Fruit fly (Drosophila melanogaster): ENCODE results near the gene CG42779.
A peak's percentile ranks its signal among the peaks of the same experiment; 100 is the strongest.

Gene CG42779

DNA sequence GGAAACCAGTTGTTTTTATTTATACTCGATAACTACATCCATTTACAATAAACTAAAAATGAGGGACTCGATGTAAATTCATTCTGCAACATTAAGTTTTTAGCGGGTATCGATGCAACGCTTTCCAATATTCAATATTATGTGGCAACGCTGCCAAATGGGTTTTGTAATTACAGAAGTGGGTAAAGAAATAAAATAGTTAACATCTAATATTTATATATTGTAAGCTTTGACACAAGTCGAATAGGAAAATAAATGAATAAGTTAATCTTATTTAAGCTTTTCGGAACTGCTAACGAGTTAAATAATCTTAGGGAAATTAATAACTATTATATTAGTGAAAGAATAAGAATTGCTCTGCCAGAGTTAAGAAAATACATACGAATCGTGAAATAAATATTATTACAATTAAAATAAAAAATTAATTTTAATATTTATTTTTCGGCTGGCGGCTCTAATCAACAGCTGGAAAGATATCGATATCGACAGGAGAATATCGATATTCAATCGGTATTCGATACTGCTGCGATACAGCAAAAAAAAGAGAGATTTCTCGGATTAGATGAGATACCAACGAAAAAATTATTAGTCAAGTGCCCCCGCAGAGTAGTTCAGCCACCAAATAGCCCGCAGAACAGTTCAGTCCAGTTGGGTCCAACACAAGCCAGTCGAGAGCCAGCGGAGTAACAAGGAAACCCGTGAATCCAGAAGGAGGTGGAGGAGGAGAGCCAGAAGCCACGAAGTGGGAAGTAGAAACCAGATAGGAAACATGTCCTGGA is 36.2 kb upstream of the CG42779 start, which contains the start of gene GckIII (continued):
- no peak for TF ChIP-seq CG8388 (GFP tag; optimal IDR thresholded peaks at IDR 0.05)
- TF ChIP-seq ro (GFP tag; IDR thresholded peaks at IDR 0.05) = no peak
- TF ChIP-seq Neu2 (GFP tag; optimal IDR thresholded peaks at IDR 0.05; ENCODE audit: borderline replicate concordance) = no peak
- TF ChIP-seq CG15514 (GFP tag; optimal IDR thresholded peaks at IDR 0.05) = peak; percentile 24
- no peak for TF ChIP-seq Taf1 (GFP tag; IDR thresholded peaks at IDR 0.05)
- TF ChIP-seq tx (GFP tag; optimal IDR thresholded peaks at IDR 0.05) = no peak
- no peak for TF ChIP-seq Six4 (GFP tag; optimal IDR thresholded peaks at IDR 0.05)
- no peak for TF ChIP-seq CG3838 (GFP tag; optimal IDR thresholded peaks at IDR 0.05)
- TF ChIP-seq gt (GFP tag; IDR thresholded peaks at IDR 0.05) = no peak
- TF ChIP-seq ken (GFP tag; IDR thresholded peaks at IDR 0.05) = no peak
- peak; percentile 86 for TF ChIP-seq grn (GFP tag; optimal IDR thresholded peaks at IDR 0.05)
- no peak for TF ChIP-seq slp2 (GFP tag; optimal IDR thresholded peaks at IDR 0.05)
- no peak for TF ChIP-seq CG12236 (GFP tag; optimal IDR thresholded peaks at IDR 0.05)
- TF ChIP-seq PHDP (tag; optimal IDR thresholded peaks at IDR 0.05) = no peak
- TF ChIP-seq Spps (tag; optimal IDR thresholded peaks at IDR 0.05) = no peak
- TF ChIP-seq CG31365 (tag; optimal IDR thresholded peaks at IDR 0.05) = no peak
- no peak for TF ChIP-seq emc (GFP tag; optimal IDR thresholded peaks at IDR 0.05)
- no peak for TF ChIP-seq HLH3B (GFP tag; IDR thresholded peaks at IDR 0.05)
- no peak for TF ChIP-seq z (GFP tag; IDR thresholded peaks at IDR 0.05)
- no peak for TF ChIP-seq D (optimal IDR thresholded peaks at IDR 0.05)
- no peak for TF ChIP-seq D (GFP tag; optimal IDR thresholded peaks at IDR 0.05)
- no peak for TF ChIP-seq lab (GFP tag; optimal IDR thresholded peaks at IDR 0.05)
- TF ChIP-seq Abd-B (GFP tag; optimal IDR thresholded peaks at IDR 0.05) = no peak
- TF ChIP-seq gro (GFP tag; optimal IDR thresholded peaks at IDR 0.05) = no peak
- TF ChIP-seq CG15696 (tag; optimal IDR thresholded peaks at IDR 0.05) = no peak
- TF ChIP-seq az2 (GFP tag; optimal IDR thresholded peaks at IDR 0.05) = no peak
- TF ChIP-seq CG17186 (GFP tag; optimal IDR thresholded peaks at IDR 0.05) = no peak
- no peak for TF ChIP-seq pnt (GFP tag; optimal IDR thresholded peaks at IDR 0.05)
- TF ChIP-seq CG6689 (GFP tag; IDR thresholded peaks at IDR 0.05) = no peak
- TF ChIP-seq pzg (GFP tag; optimal IDR thresholded peaks at IDR 0.05) = peak; percentile 37
- peak; percentile 5 for TF ChIP-seq CG9727 (GFP tag; optimal IDR thresholded peaks at IDR 0.05)
- TF ChIP-seq CG1529 (GFP tag; optimal IDR thresholded peaks at IDR 0.05) = no peak
- no peak for TF ChIP-seq dmrt99B (tag; optimal IDR thresholded peaks at IDR 0.05)
- TF ChIP-seq CG15479 (GFP tag; optimal IDR thresholded peaks at IDR 0.05) = no peak
- no peak for TF ChIP-seq CG7987 (GFP tag; optimal IDR thresholded peaks at IDR 0.05)
- TF ChIP-seq CG1792 (GFP tag; optimal IDR thresholded peaks at IDR 0.05) = no peak
- no peak for TF ChIP-seq fd64A (GFP tag; optimal IDR thresholded peaks at IDR 0.05)
- TF ChIP-seq CG8281 (tag; optimal IDR thresholded peaks at IDR 0.05) = no peak
- TF ChIP-seq Aef1 (GFP tag; IDR thresholded peaks at IDR 0.05) = no peak
- no peak for TF ChIP-seq bowl (GFP tag; IDR thresholded peaks at IDR 0.05)
- TF ChIP-seq dysf (GFP tag; IDR thresholded peaks at IDR 0.05) = no peak
- no peak for TF ChIP-seq Atf6 (GFP tag; IDR thresholded peaks at IDR 0.05)
- no peak for TF ChIP-seq seq (GFP tag; IDR thresholded peaks at IDR 0.05)
- TF ChIP-seq gsb-n (tag; optimal IDR thresholded peaks at IDR 0.05) = no peak
- TF ChIP-seq tin (GFP tag; optimal IDR thresholded peaks at IDR 0.05) = no peak
- TF ChIP-seq CG2202 (tag; optimal IDR thresholded peaks at IDR 0.05) = no peak
- TF ChIP-seq CG8765 (GFP tag; IDR thresholded peaks at IDR 0.05) = no peak
- peak; percentile 81 for TF ChIP-seq sna (GFP tag; IDR thresholded peaks at IDR 0.05; ENCODE audit: partially characterized antibody)
- TF ChIP-seq tio (GFP tag; optimal IDR thresholded peaks at IDR 0.05) = no peak
- no peak for TF ChIP-seq CG13624 (GFP tag; optimal IDR thresholded peaks at IDR 0.05)
- TF ChIP-seq ara (GFP tag; IDR thresholded peaks at IDR 0.05) = no peak
- no peak for TF ChIP-seq yki (optimal IDR thresholded peaks at IDR 0.05)

All from whole organism, embryonic.